Fruit fly (Drosophila melanogaster) whole organism, adult: ENCODE data around the gene CG33648.

ENCODE experiments used
- CG11617 ChIP-seq: fragments of 200-800 bp; sonication (Bioruptor generic); optimal IDR thresholded peaks from 2 replicates; lab custom pipeline; 2017; ENCODE audit warnings: mild to moderate bottlenecking, missing biosample characterization, missing genetic modification reagents, missing genetic modification characterization
- CG12768 ChIP-seq: fragments of 200-800 bp; sonication (Bioruptor generic); optimal IDR thresholded peaks from 2 replicates; lab custom pipeline; 2017; ENCODE audit warnings: missing biosample characterization, missing genetic modification characterization, mild to moderate bottlenecking, moderate library complexity, missing genetic modification reagents
- CG14711 ChIP-seq: fragments of 200-800 bp; sonication (Bioruptor generic); optimal IDR thresholded peaks from 2 replicates; lab custom pipeline; 2018; ENCODE audit warnings: missing biosample characterization, mild to moderate bottlenecking, missing genetic modification characterization, moderate library complexity
- CG1620 ChIP-seq: fragments of 200-800 bp; sonication (Bioruptor generic); optimal IDR thresholded peaks from 2 replicates; lab custom pipeline; 2016; ENCODE audit warnings: missing biosample characterization, missing genetic modification characterization
- CG33017 ChIP-seq: fragments of 200-800 bp; sonication (Bioruptor generic); optimal IDR thresholded peaks from 2 replicates; lab custom pipeline; 2018; ENCODE audit warnings: missing biosample characterization, mild to moderate bottlenecking, missing genetic modification characterization, moderate library complexity
- CG5204 ChIP-seq: fragments of 200-800 bp; sonication (Bioruptor generic); optimal IDR thresholded peaks from 2 replicates; lab custom pipeline; 2016; ENCODE audit warnings: missing biosample characterization, missing genetic modification characterization
- CG7045 ChIP-seq: fragments of 200-800 bp; sonication (Bioruptor generic); optimal IDR thresholded peaks from 2 replicates; lab custom pipeline; 2017; ENCODE audit warnings: missing biosample characterization, mild to moderate bottlenecking, missing genetic modification characterization
- CG7101 ChIP-seq: fragments of 200-800 bp; sonication (Bioruptor generic); optimal IDR thresholded peaks from 2 replicates; lab custom pipeline; 2018; ENCODE audit warnings: missing biosample characterization, mild to moderate bottlenecking, missing genetic modification characterization, moderate library complexity
- Clk ChIP-seq: fragments of 200-800 bp; sonication (Bioruptor generic); optimal IDR thresholded peaks from 2 replicates; lab custom pipeline; 2017; ENCODE audit warnings: missing biosample characterization, missing genetic modification characterization
- Crg-1 ChIP-seq: fragments of 200-800 bp; sonication (Bioruptor generic); optimal IDR thresholded peaks from 2 replicates; lab custom pipeline; 2016; ENCODE audit warnings: missing biosample characterization, missing genetic modification characterization
- Hr96 ChIP-seq: fragments of 200-800 bp; sonication (Bioruptor generic); optimal IDR thresholded peaks from 2 replicates; lab custom pipeline; 2016; ENCODE audit warnings: missing biosample characterization, missing genetic modification characterization
- Mnt ChIP-seq: fragments of 200-800 bp; sonication (Bioruptor generic); optimal IDR thresholded peaks from 2 replicates; lab custom pipeline; 2016; ENCODE audit warnings: missing biosample characterization, mild to moderate bottlenecking, missing genetic modification characterization
- bab1 ChIP-seq: fragments of 200-800 bp; sonication (Bioruptor generic); optimal IDR thresholded peaks from 3 replicates; lab custom pipeline; 2019; ENCODE audit warnings: missing biosample characterization, mild to moderate bottlenecking, missing genetic modification characterization, moderate library complexity
- cic ChIP-seq: fragments of 200-800 bp; sonication (Bioruptor generic); optimal IDR thresholded peaks from 2 replicates; lab custom pipeline; 2017; ENCODE audit warnings: missing biosample characterization, mild to moderate bottlenecking, missing genetic modification characterization, moderate library complexity
- cnc ChIP-seq, 2 experiments: fragments of >200 bp; optimal IDR thresholded peaks; 2 replicates each; lab custom pipeline; 2017
- kay ChIP-seq: fragments of 200-800 bp; sonication (Bioruptor generic); peaks from one replicate; lab custom pipeline; 2016; ENCODE audit warnings: missing biosample characterization, missing genetic modification characterization, borderline replicate concordance
- ovo ChIP-seq: fragments of 200-800 bp; sonication (Bioruptor generic); optimal IDR thresholded peaks from 2 replicates; lab custom pipeline; 2016; ENCODE audit warnings: missing biosample characterization, missing genetic modification characterization
- pad ChIP-seq: fragments of 200-800 bp; sonication (Bioruptor generic); optimal IDR thresholded peaks from 3 replicates; lab custom pipeline; 2017; ENCODE audit warnings: missing biosample characterization, missing genetic modification characterization, mild to moderate bottlenecking, moderate library complexity, missing genetic modification reagents
- tj ChIP-seq: fragments of 200-800 bp; sonication (Bioruptor generic); optimal IDR thresholded peaks from 3 replicates; lab custom pipeline; 2017; ENCODE audit warnings: missing biosample characterization, mild to moderate bottlenecking, missing genetic modification characterization, moderate library complexity
- toe ChIP-seq: fragments of 200-800 bp; sonication (Bioruptor generic); optimal IDR thresholded peaks from 2 replicates; lab custom pipeline; 2016; ENCODE audit warnings: missing biosample characterization, missing genetic modification characterization

Gene CG33648

dm6 chr2L:14554592-14554887 is 30.4 kb downstream of the CG33648 start:
- TF ChIP-seq CG7045 (GFP tag; lab: Kevin White, UChicago) (no peak), bab1 (GFP tag; lab: Kevin White, UChicago) (no peak), Hr96 (GFP tag; lab: Kevin White, UChicago) (no peak), CG5204 (GFP tag; lab: Kevin White, UChicago) (no peak), Crg-1 (no peak), toe (GFP tag; lab: Kevin White, UChicago) (no peak), cic (GFP tag; lab: Kevin White, UChicago) (no peak), CG12768 (GFP tag; lab: Kevin White, UChicago) (no peak), Mnt (GFP tag; lab: Kevin White, UChicago) (no peak), ovo (GFP tag; lab: Kevin White, UChicago) (no peak), kay (no peak), CG11617 (GFP tag; lab: Kevin White, UChicago) (no peak), tj (GFP tag; lab: Kevin White, UChicago) (no peak), CG33017 (tag; lab: Kevin White, UChicago) (no peak), CG1620 (no peak), CG14711 (tag; lab: Kevin White, UChicago) (no peak)

dm6 chr2L:14556224-14556623 is 32.1 kb downstream of the CG33648 start:
- TF ChIP-seq cic (GFP tag; lab: Kevin White, UChicago): no peak
- TF ChIP-seq ovo (GFP tag; lab: Kevin White, UChicago): no peak
- TF ChIP-seq CG1620: no peak
- TF ChIP-seq tj (GFP tag; lab: Kevin White, UChicago): no peak
- TF ChIP-seq Crg-1: no peak
- TF ChIP-seq bab1 (GFP tag; lab: Kevin White, UChicago): no peak
- TF ChIP-seq CG5204 (GFP tag; lab: Kevin White, UChicago): no peak
- no peak for TF ChIP-seq Mnt (GFP tag; lab: Kevin White, UChicago)
- no peak for TF ChIP-seq CG12768 (GFP tag; lab: Kevin White, UChicago)
- no peak for TF ChIP-seq pad
- TF ChIP-seq CG33017 (tag; lab: Kevin White, UChicago): no peak
- no peak for TF ChIP-seq CG11617 (GFP tag; lab: Kevin White, UChicago)
- no peak for TF ChIP-seq cnc (optimal IDR thresholded peaks at IDR 0.05; lab: Kevin White, UChicago)
- no peak for TF ChIP-seq Hr96 (GFP tag; lab: Kevin White, UChicago)
- TF ChIP-seq CG7101 (tag; lab: Kevin White, UChicago): no peak
- TF ChIP-seq CG7045 (GFP tag; lab: Kevin White, UChicago): no peak
- TF ChIP-seq kay: no peak

dm6 chr2L:14556811-14557210 is 32.7 kb downstream of the CG33648 start:
- no peak for TF ChIP-seq CG11617 (GFP tag; lab: Kevin White, UChicago)
- no peak for TF ChIP-seq Crg-1
- TF ChIP-seq bab1 (GFP tag; lab: Kevin White, UChicago): no peak
- no peak for TF ChIP-seq ovo (GFP tag; lab: Kevin White, UChicago)
- no peak for TF ChIP-seq Mnt (GFP tag; lab: Kevin White, UChicago)
- no peak for TF ChIP-seq CG14711 (tag; lab: Kevin White, UChicago)

dm6 chr2L:14557743-14558142 is 33.6 kb downstream of the CG33648 start:
- TF ChIP-seq tj (GFP tag; lab: Kevin White, UChicago): no peak
- TF ChIP-seq Hr96 (GFP tag; lab: Kevin White, UChicago): no peak
- no peak for TF ChIP-seq Mnt (GFP tag; lab: Kevin White, UChicago)
- no peak for TF ChIP-seq CG33017 (tag; lab: Kevin White, UChicago)
- no peak for TF ChIP-seq cic (GFP tag; lab: Kevin White, UChicago)
- no peak for TF ChIP-seq kay
- TF ChIP-seq CG12768 (GFP tag; lab: Kevin White, UChicago): no peak
- TF ChIP-seq ovo (GFP tag; lab: Kevin White, UChicago): no peak
- no peak for TF ChIP-seq pad
- no peak for TF ChIP-seq CG1620
- no peak for TF ChIP-seq CG11617 (GFP tag; lab: Kevin White, UChicago)
- no peak for TF ChIP-seq CG5204 (GFP tag; lab: Kevin White, UChicago)
- TF ChIP-seq CG7101 (tag; lab: Kevin White, UChicago): no peak
- no peak for TF ChIP-seq Clk (GFP tag; lab: Kevin White, UChicago)
- TF ChIP-seq Crg-1: no peak
- no peak for TF ChIP-seq toe (GFP tag; lab: Kevin White, UChicago)

- TF ChIP-seq Mnt (GFP tag; lab: Kevin White, UChicago) (no peak), tj (GFP tag; lab: Kevin White, UChicago) (no peak), cic (GFP tag; lab: Kevin White, UChicago) (no peak), CG7045 (GFP tag; lab: Kevin White, UChicago) (no peak), kay (peak; percentile 49), CG1620 (no peak), CG12768 (GFP tag; lab: Kevin White, UChicago) (no peak)
Observed at dm6 chr2L:14558818-14559405, 34.8 kb downstream of the CG33648 start.

dm6 chr2L:14562320-14562719 is 38.2 kb downstream of the CG33648 start:
- TF ChIP-seq CG33017 (tag; lab: Kevin White, UChicago) (no peak), CG7045 (GFP tag; lab: Kevin White, UChicago) (no peak), bab1 (GFP tag; lab: Kevin White, UChicago) (no peak), tj (GFP tag; lab: Kevin White, UChicago) (no peak), CG12768 (GFP tag; lab: Kevin White, UChicago) (no peak), CG7101 (tag; lab: Kevin White, UChicago) (no peak)
